Fruit fly (Drosophila melanogaster) whole organism, embryonic: Measurements from ENCODE around the gene CG42512.

Experiments
- Antp ChIP-seq: fragments of 200-800 bp; sonication (Bioruptor generic); optimal IDR thresholded peaks from 3 replicates; lab custom pipeline; 2016; ENCODE audit warnings: missing biosample characterization, missing genetic modification characterization
- Awh ChIP-seq: fragments of 200-800 bp; sonication (Bioruptor generic); IDR thresholded peaks from 2 replicates; pipeline ENCODE4, ENCODE4 v1.3.6; 2022; ENCODE audit warnings: missing biosample characterization, missing genetic modification characterization
- BtbVII ChIP-seq: fragments of 200-800 bp; sonication (Bioruptor generic); optimal IDR thresholded peaks from 3 replicates; lab custom pipeline; 2017; ENCODE audit warnings: missing biosample characterization, mild to moderate bottlenecking, missing genetic modification characterization
- CG11398 ChIP-seq: fragments of 200-800 bp; sonication (Bioruptor generic); optimal IDR thresholded peaks from 2 replicates; lab custom pipeline; 2016; ENCODE audit warnings: missing biosample characterization, missing genetic modification characterization
- CG11504 ChIP-seq: fragments of 200-800 bp; sonication (Bioruptor generic); optimal IDR thresholded peaks from 3 replicates; lab custom pipeline; 2019; ENCODE audit warnings: missing biosample characterization, mild to moderate bottlenecking, missing genetic modification characterization, moderate library complexity
- CG11695 ChIP-seq: fragments of 200-800 bp; sonication (Bioruptor generic); IDR thresholded peaks from 3 replicates; pipeline ENCODE4 v1.3.6; 2022; ENCODE audit warnings: missing biosample characterization, missing genetic modification characterization
- CG12391 ChIP-seq: fragments of 200-800 bp; sonication (Bioruptor generic); optimal IDR thresholded peaks from 3 replicates; lab custom pipeline; 2018; ENCODE audit warnings: missing biosample characterization, mild to moderate bottlenecking, missing genetic modification characterization, moderate library complexity
- CG13287 ChIP-seq: fragments of 200-800 bp; sonication (Bioruptor generic); IDR thresholded peaks from 2 replicates; pipeline ENCODE4 v1.3.6; 2022; ENCODE audit warnings: missing biosample characterization, missing genetic modification characterization; ENCODE audit not compliant: partially characterized antibody
- CG13624 ChIP-seq: fragments of 200-800 bp; sonication (Bioruptor generic); optimal IDR thresholded peaks from 2 replicates; lab custom pipeline; 2016; ENCODE audit warnings: missing biosample characterization, missing genetic modification characterization
- CG15479 ChIP-seq: fragments of 200-800 bp; sonication (Bioruptor generic); optimal IDR thresholded peaks from 3 replicates; lab custom pipeline; 2019; ENCODE audit warnings: missing biosample characterization, mild to moderate bottlenecking, missing genetic modification characterization, moderate library complexity
- CG16813 ChIP-seq: fragments of 200-800 bp; sonication (Bioruptor generic); IDR thresholded peaks from 3 replicates; pipeline ENCODE4 v1.3.6; 2022; ENCODE audit warnings: missing biosample characterization, missing genetic modification characterization; ENCODE audit not compliant: partially characterized antibody
- CG18619 ChIP-seq: fragments of 200-800 bp; sonication (Bioruptor generic); optimal IDR thresholded peaks from 3 replicates; lab custom pipeline; 2017; ENCODE audit warnings: missing biosample characterization, mild to moderate bottlenecking, missing genetic modification characterization
- CG2129 ChIP-seq: fragments of 200-800 bp; sonication (Bioruptor generic); IDR thresholded peaks from 2 replicates; pipeline ENCODE4 v1.3.6; 2022; ENCODE audit warnings: missing biosample characterization, missing genetic modification characterization; ENCODE audit not compliant: partially characterized antibody
- CG2199 ChIP-seq: fragments of 200-800 bp; sonication (Bioruptor generic); IDR thresholded peaks from 3 replicates; pipeline ENCODE4 v1.3.6; 2022; ENCODE audit warnings: missing biosample characterization, missing genetic modification characterization
- CG31224 ChIP-seq: fragments of 200-800 bp; sonication (Bioruptor generic); IDR thresholded peaks from 2 replicates; pipeline ENCODE4 v1.3.6; 2022; ENCODE audit warnings: missing biosample characterization, missing genetic modification characterization
- CG34376 ChIP-seq: fragments of 200-800 bp; sonication (Bioruptor generic); optimal IDR thresholded peaks from 2 replicates; lab custom pipeline; 2018; ENCODE audit warnings: missing biosample characterization, mild to moderate bottlenecking, missing genetic modification characterization
- CG3726 ChIP-seq: fragments of 200-800 bp; sonication (Bioruptor generic); IDR thresholded peaks from 3 replicates; pipeline ENCODE4, ENCODE4 v1.3.6; 2022; ENCODE audit warnings: missing biosample characterization, missing genetic modification characterization
- CG4360 ChIP-seq: fragments of 200-800 bp; sonication (Bioruptor generic); IDR thresholded peaks from 2 replicates; pipeline ENCODE4 v1.3.6; 2022; ENCODE audit warnings: missing biosample characterization, missing genetic modification characterization
- CG6683 ChIP-seq: fragments of 200-800 bp; sonication (Bioruptor generic); optimal IDR thresholded peaks from 2 replicates; lab custom pipeline; 2017; ENCODE audit warnings: missing biosample characterization, mild to moderate bottlenecking, missing genetic modification characterization, missing genetic modification reagents
- CG6813 ChIP-seq: fragments of 200-800 bp; sonication (Bioruptor generic); optimal IDR thresholded peaks from 2 replicates; lab custom pipeline; 2017; ENCODE audit warnings: missing biosample characterization, missing genetic modification characterization, mild to moderate bottlenecking, moderate library complexity, missing genetic modification reagents
- CG7963 ChIP-seq: fragments of 200-800 bp; sonication (Bioruptor generic); IDR thresholded peaks from 3 replicates; pipeline ENCODE4 v1.3.6; 2022; ENCODE audit warnings: missing biosample characterization, missing genetic modification characterization; ENCODE audit not compliant: partially characterized antibody
- CG9609 ChIP-seq: fragments of 200-800 bp; sonication (Bioruptor generic); optimal IDR thresholded peaks from 3 replicates; lab custom pipeline; 2016; ENCODE audit warnings: missing biosample characterization, missing genetic modification characterization
- CG9817 ChIP-seq: fragments of 200-800 bp; sonication (Bioruptor generic); optimal IDR thresholded peaks from 2 replicates; lab custom pipeline; 2018; ENCODE audit warnings: missing biosample characterization, mild to moderate bottlenecking, missing genetic modification characterization, moderate library complexity
- CrebB ChIP-seq: fragments of 200-800 bp; sonication (Bioruptor generic); optimal IDR thresholded peaks from 3 replicates; lab custom pipeline; 2018; ENCODE audit warnings: missing biosample characterization, mild to moderate bottlenecking, missing genetic modification characterization
- Dek ChIP-seq: fragments of 200-800 bp; sonication (Bioruptor generic); optimal IDR thresholded peaks from 3 replicates; lab custom pipeline; 2019; ENCODE audit warnings: missing biosample characterization, mild to moderate bottlenecking, missing genetic modification characterization, moderate library complexity
- Dll ChIP-seq: fragments of 200-800 bp; sonication (Bioruptor generic); IDR thresholded peaks from 4 replicates; pipeline ENCODE4 v1.3.6; 2022; ENCODE audit warnings: missing biosample characterization, missing genetic modification characterization; ENCODE audit not compliant: partially characterized antibody
- Ets65A ChIP-seq: fragments of 200-800 bp; sonication (Bioruptor generic); peaks from one replicate; lab custom pipeline; 2016; ENCODE audit warnings: missing biosample characterization, missing genetic modification characterization
- Fer2 ChIP-seq: fragments of 200-800 bp; sonication (Bioruptor generic); optimal IDR thresholded peaks from 2 replicates; lab custom pipeline; 2018; ENCODE audit warnings: missing biosample characterization, mild to moderate bottlenecking, missing genetic modification characterization, moderate library complexity
- Hmr ChIP-seq: fragments of 200-800 bp; sonication (Bioruptor generic); optimal IDR thresholded peaks from 3 replicates; lab custom pipeline; 2017; ENCODE audit warnings: mild to moderate bottlenecking, missing biosample characterization, missing genetic modification reagents, missing genetic modification characterization
- Hr78 ChIP-seq, 2 experiments: fragments of 200-800 bp in 1 of 2; fragments of >200 bp in 1 of 2; sonication (Bioruptor generic) in 1 of 2; optimal IDR thresholded peaks; 2 replicates each; lab custom pipeline; 2017 to 2019; ENCODE audit warnings: missing biosample characterization in 2 of 2, missing genetic modification characterization in 2 of 2, mild to moderate bottlenecking in 1 of 2, moderate library complexity in 1 of 2
- Lpt ChIP-seq: fragments of >200 bp; optimal IDR thresholded peaks from 2 replicates; lab custom pipeline; 2018; ENCODE audit warnings: missing biosample characterization, missing genetic modification characterization
- Poxn ChIP-seq: fragments of 200-800 bp; sonication (Bioruptor generic); IDR thresholded peaks from 2 replicates; pipeline ENCODE4 v1.3.6; 2022; ENCODE audit warnings: missing biosample characterization, missing genetic modification characterization
- Taf1 ChIP-seq: fragments of 200-800 bp; sonication (Bioruptor generic); IDR thresholded peaks from 2 replicates; pipeline ENCODE4 v1.3.6; 2022; ENCODE audit warnings: missing biosample characterization, missing genetic modification characterization
- Usf ChIP-seq: fragments of 200-800 bp; sonication (Bioruptor generic); optimal IDR thresholded peaks from 2 replicates; lab custom pipeline; 2017; ENCODE audit warnings: missing genotype, missing biosample characterization, missing genetic modification characterization
- chn ChIP-seq: fragments of 200-800 bp; sonication (Bioruptor generic); optimal IDR thresholded peaks from 2 replicates; lab custom pipeline; 2016; ENCODE audit warnings: missing biosample characterization, missing genetic modification characterization
- ems ChIP-seq: fragments of 200-800 bp; sonication (Bioruptor generic); optimal IDR thresholded peaks from 3 replicates; lab custom pipeline; 2016; ENCODE audit warnings: missing biosample characterization, missing genetic modification characterization
- en ChIP-seq: fragments of 200-800 bp; sonication (Bioruptor generic); optimal IDR thresholded peaks from 2 replicates; lab custom pipeline; 2016; ENCODE audit warnings: missing biosample characterization, missing genetic modification characterization
- grau ChIP-seq: fragments of 200-800 bp; optimal IDR thresholded peaks from 3 replicates; lab custom pipeline; 2019; ENCODE audit warnings: missing biosample characterization, mild to moderate bottlenecking, missing genetic modification characterization, moderate library complexity
- ind ChIP-seq: fragments of 200-800 bp; sonication (Bioruptor generic); optimal IDR thresholded peaks from 3 replicates; lab custom pipeline; 2016; ENCODE audit warnings: missing biosample characterization, missing genetic modification characterization
- kah ChIP-seq: fragments of 200-800 bp; sonication (Bioruptor generic); optimal IDR thresholded peaks from 2 replicates; lab custom pipeline; 2018; ENCODE audit warnings: missing biosample characterization, mild to moderate bottlenecking, missing genetic modification characterization
- mam ChIP-seq: fragments of 200-800 bp; sonication (Bioruptor generic); optimal IDR thresholded peaks from 3 replicates; lab custom pipeline; 2016; ENCODE audit warnings: missing biosample characterization, missing genetic modification characterization
- mld ChIP-seq: fragments of 200-800 bp; sonication (Bioruptor generic); IDR thresholded peaks from 3 replicates; pipeline ENCODE4 v1.3.6; 2022; ENCODE audit warnings: missing biosample characterization, missing genetic modification characterization; ENCODE audit not compliant: partially characterized antibody
- slou ChIP-seq: fragments of 200-800 bp; sonication (Bioruptor generic); optimal IDR thresholded peaks from 3 replicates; lab custom pipeline; 2016; ENCODE audit warnings: missing biosample characterization, missing genetic modification characterization
- tio ChIP-seq: fragments of 200-800 bp; sonication (Bioruptor generic); optimal IDR thresholded peaks from 2 replicates; lab custom pipeline; 2017; ENCODE audit warnings: missing biosample characterization, missing genetic modification characterization, inconsistent platforms
- vnd ChIP-seq: fragments of 200-800 bp; sonication (Bioruptor generic); IDR thresholded peaks from 3 replicates; pipeline ENCODE4 v1.3.6; 2022; ENCODE audit warnings: missing biosample characterization, missing genetic modification characterization; ENCODE audit not compliant: partially characterized antibody
- wor ChIP-seq: fragments of 200-800 bp; sonication (Bioruptor generic); IDR thresholded peaks from 2 replicates; pipeline ENCODE4 v1.3.6; 2022; ENCODE audit warnings: missing biosample characterization, missing genetic modification characterization
- zfh1 ChIP-seq: fragments of 200-800 bp; sonication (Bioruptor generic); IDR thresholded peaks from 3 replicates; pipeline ENCODE4 v1.3.6; 2022; ENCODE audit warnings: missing biosample characterization, missing genetic modification characterization

CG42512 gene

dm6 chrX:16637594-16638485, 13.3 kb upstream of the CG42512 start, which contains the start of gene RpS19a (continued):
- TF ChIP-seq CG11398 (GFP tag; lab: Kevin White, UChicago) (peak; percentile 42), mld (0 out of 3 replicates have a peak, but pooled peaks have one; percentile 4), wor (GFP tag; lab: Robert Waterston, UW) (no peak), Dek (tag; lab: Kevin White, UChicago) (peak; percentile 56), CG16813 (no peak), CG12391 (tag; lab: Kevin White, UChicago) (peak; percentile 72), Hmr (peak; percentile 88), Lpt (GFP tag; lab: Kevin White, UChicago) (no peak), Dll (GFP tag; lab: Robert Waterston, UW) (peak; percentile 73; the same call in 2 of the 4 replicates), CG9609 (GFP tag; lab: Kevin White, UChicago) (peak; percentile 19), Usf (peak; percentile 48), Taf1 (peak; percentile 21; the same call in 1 of the 2 replicates), slou (GFP tag; lab: Kevin White, UChicago) (peak; percentile 39), ems (GFP tag; lab: Kevin White, UChicago) (peak; percentile 15), CG6813 (GFP tag; lab: Kevin White, UChicago) (peak; percentile 88), CG18619 (GFP tag; lab: Kevin White, UChicago) (peak; percentile 87), CG2129 (GFP tag; lab: Robert Waterston, UW) (no peak; the same call in 1 of the 2 replicates), tio (GFP tag; lab: Kevin White, UChicago) (peak; percentile 14), Awh (GFP tag; lab: Robert Waterston, UW) (peak; percentile 75), Poxn (peak; percentile 15; the same call in 1 of the 2 replicates), vnd (GFP tag; lab: Robert Waterston, UW) (0 out of 3 replicates have a peak, but pooled peaks have one; percentile 54), CG31224 (GFP tag; lab: Robert Waterston, UW) (peak; percentile 46), CG34376 (GFP tag; lab: Kevin White, UChicago) (peak; percentile 96), CG3726 (GFP tag; lab: Robert Waterston, UW) (0 out of 3 replicates have a peak, but pooled peaks have one; percentile 43), chn (peak; percentile 20), BtbVII (peak; percentile 88), Fer2 (tag; lab: Kevin White, UChicago) (peak; percentile 54), CG13287 (GFP tag; lab: Robert Waterston, UW) (no peak), CrebB (tag; lab: Kevin White, UChicago) (peak; percentile 87), CG2199 (GFP tag; lab: Robert Waterston, UW) (peak; percentile 74; the same call in 1 of the 3 replicates), CG6683 (GFP tag; lab: Kevin White, UChicago) (peak; percentile 56), Ets65A (peak; percentile 53), CG7963 (peak; percentile 29; the same call in 1 of the 3 replicates), CG11695 (GFP tag; lab: Robert Waterston, UW) (peak; percentile 31; the same call in 1 of the 3 replicates), en (GFP tag; lab: Kevin White, UChicago) (peak; percentile 24), kah (peak; percentile 60), CG13624 (peak; percentile 27), ind (GFP tag; lab: Kevin White, UChicago) (no peak), CG15479 (GFP tag; lab: Kevin White, UChicago) (peak; percentile 15), grau (peak; percentile 57), CG11504 (tag; lab: Kevin White, UChicago) (no peak), mam (GFP tag; lab: Kevin White, UChicago) (no peak), CG9817 (tag; lab: Kevin White, UChicago) (peak; percentile 67), Antp (GFP tag; lab: Kevin White, UChicago) (no peak), zfh1 (peak; percentile 83), Hr78 (GFP tag; optimal IDR thresholded peaks at IDR 0.05; lab: Kevin White, UChicago) (peak in 1 of 2 experiments; percentile 18), CG4360 (GFP tag; lab: Robert Waterston, UW) (peak; percentile 33; the same call in 1 of the 2 replicates)
